Worm (Caenorhabditis elegans) whole organism, L3 larva: ENCODE measurements around the gene mrps-34.
A peak's percentile ranks its signal among the peaks of the same experiment; 100 is the strongest.

ENCODE experiments used
- R02D3.7 ChIP-seq: fragments of 150-350 bp; optimal IDR thresholded peaks from 2 replicates; lab custom pipeline; 2014; ENCODE audit warnings: missing biosample characterization, missing genetic modification characterization
- ZK546.5 ChIP-seq: sonication (generic microtip); optimal IDR thresholded peaks from 2 replicates; lab custom pipeline; 2017; ENCODE audit warnings: missing biosample characterization, missing genetic modification characterization
- aly-2 ChIP-seq: fragments of 150-350 bp; optimal IDR thresholded peaks from 2 replicates; lab custom pipeline; 2014; ENCODE audit warnings: missing biosample characterization, missing genetic modification characterization
- ama-1 ChIP-seq: fragments of 150-350 bp; optimal IDR thresholded peaks from 2 replicates; lab custom pipeline; 2018
- ceh-16 ChIP-seq: sonication (generic microtip); optimal IDR thresholded peaks from 2 replicates; lab custom pipeline; 2017; ENCODE audit warnings: missing biosample characterization, missing genetic modification characterization
- ceh-28 ChIP-seq: fragments of 150-350 bp; optimal IDR thresholded peaks from 2 replicates; lab custom pipeline; 2014; ENCODE audit warnings: missing biosample characterization, missing genetic modification reagents, missing genetic modification characterization
- ceh-82 ChIP-seq: fragments of 150-350 bp; optimal IDR thresholded peaks from 2 replicates; lab custom pipeline; 2014; ENCODE audit warnings: missing biosample characterization, missing genetic modification characterization
- ceh-9 ChIP-seq: sonication (generic microtip); optimal IDR thresholded peaks from 2 replicates; lab custom pipeline; 2018; ENCODE audit warnings: missing biosample characterization, missing genetic modification characterization
- daf-12 ChIP-seq: fragments of 150-350 bp; optimal IDR thresholded peaks from 2 replicates; lab custom pipeline; 2014; ENCODE audit warnings: missing biosample characterization, missing genetic modification reagents, missing genetic modification characterization
- egl-27 ChIP-seq: sonication (generic microtip); optimal IDR thresholded peaks from 4 replicates; lab custom pipeline; 2017; ENCODE audit warnings: missing biosample characterization, missing genetic modification reagents, missing genetic modification characterization
- egl-5 ChIP-seq: fragments of 150-350 bp; optimal IDR thresholded peaks from 2 replicates; lab custom pipeline; 2017; ENCODE audit warnings: missing biosample characterization, missing genetic modification reagents, missing genetic modification characterization, inconsistent platforms
- elt-1 ChIP-seq: fragments of 150-350 bp; optimal IDR thresholded peaks from 2 replicates; lab custom pipeline; 2014; ENCODE audit warnings: missing biosample characterization, missing genetic modification characterization
- elt-2 ChIP-seq: sonication (generic microtip); optimal IDR thresholded peaks from 2 replicates; lab custom pipeline; 2016; ENCODE audit warnings: missing genetic modification reagents, mild to moderate bottlenecking, missing genetic modification characterization, missing compliant biosample characterization
- elt-3 ChIP-seq, 3 experiments: fragments of 150-350 bp in 1 of 3; sonication (generic microtip) in 2 of 3; optimal IDR thresholded peaks; 2 replicates in 2 of 3; 4 replicates in 1 of 3; lab custom pipeline; 2014 to 2017; ENCODE audit warnings: missing biosample characterization in 3 of 3, missing genetic modification characterization in 3 of 3
- eor-1 ChIP-seq, 2 experiments: fragments of 150-350 bp; optimal IDR thresholded peaks; 2 replicates each; lab custom pipeline; 2014 to 2018; ENCODE audit warnings: missing biosample characterization in 2 of 2, missing genetic modification characterization in 2 of 2
- fkh-10 ChIP-seq: sonication (generic microtip); optimal IDR thresholded peaks from 2 replicates; lab custom pipeline; 2017; ENCODE audit warnings: missing biosample characterization, missing genetic modification reagents, missing genetic modification characterization
- fkh-2 ChIP-seq: fragments of 150-350 bp; optimal IDR thresholded peaks from 2 replicates; lab custom pipeline; 2014; ENCODE audit warnings: missing biosample characterization, missing genetic modification reagents, missing genetic modification characterization
- fos-1 ChIP-seq: fragments of 150-350 bp; optimal IDR thresholded peaks from 2 replicates; lab custom pipeline; 2014; ENCODE audit warnings: missing biosample characterization, missing genetic modification characterization
- hmg-11 ChIP-seq: sonication (generic microtip); optimal IDR thresholded peaks from 2 replicates; lab custom pipeline; 2016; ENCODE audit warnings: missing genetic modification characterization, missing compliant biosample characterization
- jun-1 ChIP-seq: fragments of 150-350 bp; optimal IDR thresholded peaks from 2 replicates; lab custom pipeline; 2014; ENCODE audit warnings: missing biosample characterization, missing genetic modification reagents, missing genetic modification characterization
- lin-15B ChIP-seq: fragments of 150-350 bp; optimal IDR thresholded peaks from 2 replicates; lab custom pipeline; 2014; ENCODE audit warnings: missing biosample characterization, missing genetic modification characterization
- lin-39 ChIP-seq: fragments of 150-350 bp; optimal IDR thresholded peaks from 2 replicates; lab custom pipeline; 2018; ENCODE audit warnings: missing biosample characterization, missing genetic modification reagents, missing genetic modification characterization
- lsy-12 ChIP-seq: sonication (generic microtip); optimal IDR thresholded peaks from 2 replicates; lab custom pipeline; 2016; ENCODE audit warnings: mild to moderate bottlenecking, missing genetic modification characterization, missing compliant biosample characterization
- mdl-1 ChIP-seq: fragments of 150-350 bp; optimal IDR thresholded peaks from 2 replicates; lab custom pipeline; 2014; ENCODE audit warnings: missing biosample characterization, missing genetic modification characterization
- mml-1 ChIP-seq: fragments of 150-350 bp; sonication (generic microtip); optimal IDR thresholded peaks from 3 replicates; lab custom pipeline; 2014; ENCODE audit warnings: missing biosample characterization, missing genetic modification characterization
- nfya-1 ChIP-seq: sonication (generic microtip); optimal IDR thresholded peaks from 2 replicates; lab custom pipeline; 2017; ENCODE audit warnings: missing genetic modification characterization, mild to moderate bottlenecking, missing compliant biosample characterization, antibody characterized with exemption, moderate library complexity; ENCODE audit not compliant: insufficient read depth
- nhr-11 ChIP-seq: fragments of 150-350 bp; optimal IDR thresholded peaks from 2 replicates; lab custom pipeline; 2014; ENCODE audit warnings: missing biosample characterization, missing genetic modification characterization
- nhr-12 ChIP-seq: fragments of 150-350 bp; optimal IDR thresholded peaks from 2 replicates; lab custom pipeline; 2014; ENCODE audit warnings: missing biosample characterization, missing genetic modification characterization
- nhr-23 ChIP-seq: fragments of 150-350 bp; optimal IDR thresholded peaks from 2 replicates; lab custom pipeline; 2014; ENCODE audit warnings: missing biosample characterization, missing genetic modification reagents, missing genetic modification characterization
- nhr-237 ChIP-seq: fragments of 150-350 bp; optimal IDR thresholded peaks from 2 replicates; lab custom pipeline; 2014; ENCODE audit warnings: missing biosample characterization, missing genetic modification characterization
- nhr-25 ChIP-seq: sonication (generic microtip); optimal IDR thresholded peaks from 2 replicates; lab custom pipeline; 2017; ENCODE audit warnings: missing biosample characterization, missing genetic modification characterization
- nhr-28 ChIP-seq: fragments of 150-350 bp; optimal IDR thresholded peaks from 2 replicates; lab custom pipeline; 2014; ENCODE audit warnings: missing biosample characterization, missing genetic modification characterization
- nhr-43 ChIP-seq: sonication (generic microtip); optimal IDR thresholded peaks from 2 replicates; lab custom pipeline; 2016; ENCODE audit warnings: mild to moderate bottlenecking, missing genetic modification characterization, missing compliant biosample characterization; ENCODE audit not compliant: poor library complexity, severe bottlenecking
- nhr-67 ChIP-seq: fragments of 150-350 bp; optimal IDR thresholded peaks from 2 replicates; lab custom pipeline; 2014; ENCODE audit warnings: missing biosample characterization, missing genetic modification characterization
- nhr-76 ChIP-seq: fragments of 150-350 bp; sonication (generic microtip); optimal IDR thresholded peaks from 5 replicates; lab custom pipeline; 2014; ENCODE audit warnings: missing biosample characterization, missing genetic modification characterization
- nhr-77 ChIP-seq: fragments of 150-350 bp; optimal IDR thresholded peaks from 2 replicates; lab custom pipeline; 2014; ENCODE audit warnings: missing biosample characterization, missing genetic modification characterization
- pha-4 ChIP-seq: fragments of 150-350 bp; optimal IDR thresholded peaks from 2 replicates; lab custom pipeline; 2014; ENCODE audit warnings: missing biosample characterization, missing genetic modification reagents, missing genetic modification characterization
- pqm-1 ChIP-seq: fragments of 150-350 bp; optimal IDR thresholded peaks from 2 replicates; lab custom pipeline; 2017; ENCODE audit warnings: missing biosample characterization, missing genetic modification characterization, inconsistent platforms
- sea-2 ChIP-seq: fragments of 150-350 bp; sonication (generic microtip); optimal IDR thresholded peaks from 4 replicates; lab custom pipeline; 2014; ENCODE audit warnings: missing biosample characterization, missing genetic modification reagents, missing genetic modification characterization
- skn-1 ChIP-seq: fragments of 150-350 bp; optimal IDR thresholded peaks from 2 replicates; lab custom pipeline; 2014; ENCODE audit warnings: missing biosample characterization, missing genetic modification characterization
- snpc-4 ChIP-seq: fragments of 150-350 bp; optimal IDR thresholded peaks from 2 replicates; lab custom pipeline; 2014; ENCODE audit warnings: missing biosample characterization, missing genetic modification characterization
- tbx-2 ChIP-seq: sonication (generic microtip); optimal IDR thresholded peaks from 2 replicates; lab custom pipeline; 2016; ENCODE audit warnings: mild to moderate bottlenecking, missing genetic modification characterization, missing compliant biosample characterization
- unc-39 ChIP-seq: sonication (generic microtip); optimal IDR thresholded peaks from 4 replicates; lab custom pipeline; 2017; ENCODE audit warnings: missing biosample characterization, missing genetic modification characterization
- unc-62 ChIP-seq: fragments of 150-350 bp; sonication (generic microtip); optimal IDR thresholded peaks from 4 replicates; lab custom pipeline; 2014; ENCODE audit warnings: missing biosample characterization, missing genetic modification reagents, missing genetic modification characterization
- zag-1 ChIP-seq: fragments of 150-350 bp; optimal IDR thresholded peaks from 2 replicates; lab custom pipeline; 2014; ENCODE audit warnings: missing biosample characterization, missing genetic modification characterization
- ztf-11 ChIP-seq: fragments of 150-350 bp; optimal IDR thresholded peaks from 2 replicates; lab custom pipeline; 2014; ENCODE audit warnings: missing biosample characterization, missing genetic modification characterization
- ztf-4 ChIP-seq: fragments of 150-350 bp; optimal IDR thresholded peaks from 2 replicates; lab custom pipeline; 2014; ENCODE audit warnings: missing biosample characterization, missing genetic modification characterization

The mrps-34 gene

ce11 chrIII:4561286-4561685 is 19.0 kb upstream of the mrps-34 start:
- TF ChIP-seq pqm-1 (tag; lab: Kevin White, UChicago) (peak; percentile 14), pha-4 (tag; lab: Kevin White, UChicago) (peak; percentile 79), elt-2 (tag; lab: Kevin White, UChicago) (peak; percentile 26), fkh-10 (GFP tag; lab: Kevin White, UChicago) (no peak)

- TF ChIP-seq nhr-67 = no peak
- no peak for TF ChIP-seq mml-1 (tag; lab: Kevin White, UChicago)
- no peak for TF ChIP-seq aly-2 (tag; lab: Kevin White, UChicago)
- peak; percentile 83 for TF ChIP-seq ama-1 (lab: Kevin White, UChicago)
- TF ChIP-seq nhr-25 (tag; lab: Kevin White, UChicago) = peak; percentile 97
- TF ChIP-seq ceh-82 (tag; lab: Kevin White, UChicago) = peak; percentile 63
- no peak for TF ChIP-seq fkh-10 (GFP tag; lab: Kevin White, UChicago)
- TF ChIP-seq nhr-11 (tag; lab: Kevin White, UChicago) = no peak
- TF ChIP-seq elt-2 (tag; lab: Kevin White, UChicago) = peak; percentile 52
- peak; percentile 65 for TF ChIP-seq R02D3.7 (tag; lab: Kevin White, UChicago)
- no peak for TF ChIP-seq nhr-12 (tag; lab: Kevin White, UChicago)
- no peak for TF ChIP-seq skn-1
- TF ChIP-seq nfya-1 (tag; lab: Kevin White, UChicago) = peak; percentile 94
- peak; percentile 11 for TF ChIP-seq mdl-1 (tag; lab: Kevin White, UChicago)
- peak; percentile 69 for TF ChIP-seq nhr-43 (tag; lab: Kevin White, UChicago)
- no peak for TF ChIP-seq fkh-2 (tag; lab: Kevin White, UChicago)
- no peak for TF ChIP-seq ZK546.5
- no peak for TF ChIP-seq unc-39
- no peak for TF ChIP-seq ceh-9 (tag; lab: Kevin White, UChicago)
- no peak for TF ChIP-seq nhr-77 (tag; lab: Kevin White, UChicago)
- TF ChIP-seq ceh-28 (tag; lab: Kevin White, UChicago) = peak; percentile 83
- TF ChIP-seq hmg-11 (tag; lab: Kevin White, UChicago) = peak; percentile 98
- TF ChIP-seq fos-1 (tag; lab: Kevin White, UChicago) = no peak
- TF ChIP-seq eor-1 (tag; optimal IDR thresholded peaks at IDR 0.05; lab: Kevin White, UChicago) = no peak
- no peak for TF ChIP-seq ceh-16 (tag; lab: Kevin White, UChicago)
- peak; percentile 34 for TF ChIP-seq tbx-2
- no peak for TF ChIP-seq elt-1 (tag; lab: Kevin White, UChicago)
- peak; percentile 72 for TF ChIP-seq lin-39
- TF ChIP-seq sea-2 (GFP tag; lab: Kevin White, UChicago) = peak; percentile 89
- peak; percentile 83 for TF ChIP-seq pha-4 (tag; lab: Kevin White, UChicago)
- no peak for TF ChIP-seq zag-1 (tag; lab: Kevin White, UChicago)
- TF ChIP-seq nhr-237 (tag; lab: Kevin White, UChicago) = no peak
- TF ChIP-seq nhr-23 = peak; percentile 95
- peak; percentile 75 for TF ChIP-seq unc-62 (GFP tag; lab: Kevin White, UChicago)
- TF ChIP-seq snpc-4 = peak; percentile 36
- TF ChIP-seq pqm-1 (tag; lab: Kevin White, UChicago) = peak; percentile 14
- no peak for TF ChIP-seq daf-12 (tag; lab: Kevin White, UChicago)
- peak; percentile 90 for TF ChIP-seq egl-5 (tag; lab: Kevin White, UChicago)
- TF ChIP-seq elt-3 (tag; optimal IDR thresholded peaks at IDR 0.05; lab: Kevin White, UChicago) = peak in 1 of 3 experiments; percentile 60
- TF ChIP-seq nhr-76 = no peak
- TF ChIP-seq ztf-11 (tag; lab: Kevin White, UChicago) = no peak
- TF ChIP-seq ztf-4 (tag; lab: Kevin White, UChicago) = peak; percentile 56
- peak; percentile 32 for TF ChIP-seq lin-15B (tag; lab: Kevin White, UChicago)
- no peak for TF ChIP-seq egl-27 (tag; lab: Kevin White, UChicago)
- peak; percentile 81 for TF ChIP-seq lsy-12 (tag; lab: Kevin White, UChicago)
- peak; percentile 60 for TF ChIP-seq jun-1 (tag; lab: Kevin White, UChicago)
- no peak for TF ChIP-seq nhr-28 (tag; lab: Kevin White, UChicago)
Observed at ce11 chrIII:4560393-4560890, 18.2 kb upstream of the mrps-34 start.
